Worm (Caenorhabditis elegans): ENCODE results near the gene asm-1.

DNA sequence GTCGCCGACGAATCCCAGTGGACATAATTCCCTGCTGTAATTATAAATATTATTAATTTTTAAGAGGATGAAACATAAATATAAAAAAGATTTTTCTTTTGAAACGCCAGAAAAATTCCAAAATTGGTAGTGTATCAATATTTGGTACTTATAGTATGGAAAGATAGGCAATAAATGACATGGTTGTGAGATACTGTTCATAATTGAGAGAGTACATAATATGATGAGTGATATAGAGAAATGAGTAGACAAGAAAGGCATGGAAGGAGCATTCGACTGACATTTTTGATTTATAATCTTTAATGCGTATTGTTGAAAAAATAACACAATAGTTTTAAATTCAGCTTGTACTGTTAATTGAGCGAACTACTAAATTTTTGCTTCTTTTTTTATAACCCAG, 12.4 kb upstream of the asm-1 start, which contains the start of gene C44B7.11:
- TF ChIP-seq madf-2 (tag; optimal IDR thresholded peaks at IDR 0.05) (no peak), ceh-9 (tag; optimal IDR thresholded peaks at IDR 0.05) (no peak), ama-1 (optimal IDR thresholded peaks at IDR 0.05) (no peak), ceh-19 (GFP tag; optimal IDR thresholded peaks at IDR 0.05) (no peak), nfya-1 (tag; optimal IDR thresholded peaks at IDR 0.05) (no peak)

All from whole organism, late embryonic.